Worm (Caenorhabditis elegans) whole organism, early embryonic: Measurements from ENCODE around the gene alh-1.

ENCODE experiments used
- B0310.2 ChIP-seq: sonication (generic microtip); optimal IDR thresholded peaks from 2 replicates; lab custom pipeline; 2016; ENCODE audit warnings: mild to moderate bottlenecking, missing genetic modification characterization, missing compliant biosample characterization
- aly-1 ChIP-seq: sonication (generic microtip); optimal IDR thresholded peaks from 2 replicates; lab custom pipeline; 2016; ENCODE audit warnings: missing genetic modification characterization, missing compliant biosample characterization
- ama-1 ChIP-seq: fragments of 150-350 bp; optimal IDR thresholded peaks from 2 replicates; lab custom pipeline; 2014
- ceh-13 ChIP-seq: fragments of 200-800 bp; sonication (Bioruptor generic); optimal IDR thresholded peaks from 2 replicates; lab custom pipeline; 2018; ENCODE audit warnings: mild to moderate bottlenecking, missing genetic modification characterization, missing compliant biosample characterization
- ets-7 ChIP-seq: sonication (generic microtip); optimal IDR thresholded peaks from 2 replicates; lab custom pipeline; 2016; ENCODE audit warnings: missing genotype, missing genetic modification characterization, missing compliant biosample characterization
- hmbx-1 ChIP-seq: sonication (generic microtip); optimal IDR thresholded peaks from 2 replicates; lab custom pipeline; 2016; ENCODE audit warnings: mild to moderate bottlenecking, missing genetic modification characterization, missing compliant biosample characterization
- hmg-4 ChIP-seq: fragments of 200-800 bp; sonication (Bioruptor generic); optimal IDR thresholded peaks from 2 replicates; lab custom pipeline; 2018; ENCODE audit warnings: mild to moderate bottlenecking, missing genetic modification characterization, missing compliant biosample characterization
- hnd-1 ChIP-seq: sonication (generic microtip); optimal IDR thresholded peaks from 2 replicates; lab custom pipeline; 2016; ENCODE audit warnings: missing genetic modification characterization, missing compliant biosample characterization
- scrt-1 ChIP-seq: fragments of 200-800 bp; sonication (Bioruptor generic); IDR thresholded peaks from 2 replicates; pipeline ENCODE4 v1.3.6; 2022; ENCODE audit warnings: missing genetic modification characterization, missing compliant biosample characterization
- sea-1 ChIP-seq: fragments of 200-800 bp; sonication (Bioruptor generic); conservative IDR thresholded peaks from 2 replicates; pipeline ENCODE4 v1.3.6; 2022; ENCODE audit warnings: missing genetic modification characterization, missing compliant biosample characterization
- tbx-11 ChIP-seq: fragments of 200-800 bp; sonication (Bioruptor generic); IDR thresholded peaks from 2 replicates; pipeline ENCODE4 v1.3.6; 2022; ENCODE audit warnings: missing genetic modification characterization, missing compliant biosample characterization
- tra-4 ChIP-seq: sonication (generic microtip); optimal IDR thresholded peaks from 2 replicates; lab custom pipeline; 2017; ENCODE audit warnings: missing genetic modification characterization, missing compliant biosample characterization

ce11 chrIII:5089489-5089888 lies 11.9 kb downstream of the alh-1 start:
- TF ChIP-seq scrt-1 (GFP tag; lab: Robert Waterston, UW) (no peak), ama-1 (no peak), hmg-4 (no peak), tbx-11 (GFP tag; lab: Robert Waterston, UW) (no peak), B0310.2 (tag; lab: Kevin White, UChicago) (no peak), tra-4 (tag; lab: Kevin White, UChicago) (no peak), ceh-13 (GFP tag; lab: Kevin White, UChicago) (no peak), ets-7 (tag; lab: Kevin White, UChicago) (no peak), hmbx-1 (tag; lab: Kevin White, UChicago) (no peak), aly-1 (tag; lab: Kevin White, UChicago) (no peak), hnd-1 (tag; lab: Kevin White, UChicago) (no peak), sea-1 (GFP tag; lab: Robert Waterston, UW) (no peak)
